Fruit fly (Drosophila melanogaster) whole organism, embryonic: ENCODE results near the gene inaE.

Source experiments
- CG11504 ChIP-seq: fragments of 200-800 bp; sonication (Bioruptor generic); optimal IDR thresholded peaks from 3 replicates; lab custom pipeline; 2019; ENCODE audit warnings: missing biosample characterization, mild to moderate bottlenecking, missing genetic modification characterization, moderate library complexity
- Dref ChIP-seq: fragments of 200-800 bp; sonication (Bioruptor generic); IDR thresholded peaks from 2 replicates; pipeline ENCODE4 v1.3.6; 2022; ENCODE audit warnings: missing biosample characterization, missing genetic modification characterization
- ap ChIP-seq: fragments of 200-800 bp; sonication (Bioruptor generic); IDR thresholded peaks from 2 replicates; pipeline ENCODE4 v1.3.6; 2022; ENCODE audit warnings: missing biosample characterization, missing genetic modification characterization
- dati ChIP-seq: fragments of 200-800 bp; sonication (Bioruptor generic); IDR thresholded peaks from 2 replicates; pipeline ENCODE4 v1.3.6; 2022; ENCODE audit warnings: missing biosample characterization, missing genetic modification characterization
- exex ChIP-seq: fragments of 200-800 bp; sonication (Bioruptor generic); optimal IDR thresholded peaks from 4 replicates; lab custom pipeline; 2018; ENCODE audit warnings: missing biosample characterization, mild to moderate bottlenecking, missing genetic modification characterization, moderate library complexity
- tx ChIP-seq: fragments of 200-800 bp; sonication (Bioruptor generic); optimal IDR thresholded peaks from 2 replicates; lab custom pipeline; 2016; ENCODE audit warnings: missing biosample characterization, missing genetic modification characterization

DNA sequence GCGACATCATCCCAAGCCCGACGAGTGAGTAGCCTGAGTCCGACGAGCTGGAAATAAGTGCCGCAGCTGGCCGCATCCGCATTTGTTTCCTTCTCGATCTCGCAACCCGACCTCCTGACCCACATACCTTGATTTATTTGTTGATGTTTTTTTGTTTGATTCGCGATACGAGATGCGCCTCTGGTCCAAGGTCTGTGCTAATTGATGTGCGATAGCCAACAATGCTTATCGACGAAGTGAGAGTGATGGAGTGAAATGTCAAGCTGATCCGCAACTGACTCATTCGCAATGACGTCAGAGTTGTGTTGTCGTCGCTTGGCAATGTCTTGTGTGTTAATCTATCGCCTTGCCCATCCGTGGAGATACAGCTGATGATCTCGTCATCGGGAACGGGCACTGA is 20.9 kb downstream of the inaE start:
- TF ChIP-seq ap (GFP tag; lab: Robert Waterston, UW) = no peak
- no peak for TF ChIP-seq CG11504
- TF ChIP-seq Dref (GFP tag; lab: Robert Waterston, UW) = no peak
- TF ChIP-seq exex = no peak
- no peak for TF ChIP-seq dati
- no peak for TF ChIP-seq tx (GFP tag; lab: Kevin White, UChicago)
